Worm (Caenorhabditis elegans): ENCODE results near the gene nhr-230.

Gene nhr-230

DNA sequence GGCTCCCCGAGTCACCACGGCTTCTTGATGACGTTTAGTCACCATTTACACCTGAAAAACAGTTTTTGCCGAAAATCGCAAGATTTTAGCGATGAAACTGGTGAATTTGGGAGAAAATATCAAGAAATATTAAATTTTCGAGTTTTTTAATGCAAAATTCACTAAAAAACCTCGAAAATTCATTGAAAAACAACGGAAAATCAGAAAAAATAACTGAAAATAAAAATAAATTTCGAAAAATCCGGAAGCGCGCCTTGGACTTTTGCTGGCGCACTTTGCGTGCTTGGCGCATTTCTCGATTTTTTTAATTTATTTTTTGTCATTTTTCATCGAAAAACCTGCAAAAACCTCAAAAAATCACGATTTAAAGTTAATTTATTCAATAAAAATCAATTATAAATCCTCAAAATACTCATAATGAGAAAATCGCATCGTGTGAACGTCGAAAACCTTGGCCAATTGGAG lies 48.4 kb downstream of the nhr-230 start, which contains the start of gene emb-4:
emb-4 (minus strand) TSS at position 51 of the 465 bp plus-strand sequence.
- TF ChIP-seq ceh-20 (GFP tag; IDR thresholded peaks at IDR 0.05) = no peak
- TF ChIP-seq zfp-2 (tag; optimal IDR thresholded peaks at IDR 0.05) = no peak
- peak; percentile 72 for TF ChIP-seq dpl-1 (GFP tag; optimal IDR thresholded peaks at IDR 0.05)
- TF ChIP-seq zag-1 (tag; optimal IDR thresholded peaks at IDR 0.05) = no peak
- TF ChIP-seq jun-1 (tag; optimal IDR thresholded peaks at IDR 0.05) = no peak
- no peak for TF ChIP-seq ceh-28 (tag; optimal IDR thresholded peaks at IDR 0.05)
- no peak for TF ChIP-seq attf-4 (tag; optimal IDR thresholded peaks at IDR 0.05)
- peak; percentile 13 for TF ChIP-seq aha-1 (tag)
- TF ChIP-seq ceh-44 (GFP tag; IDR thresholded peaks at IDR 0.05) = no peak
- no peak for TF ChIP-seq cey-2 (tag; optimal IDR thresholded peaks at IDR 0.05; ENCODE audit: borderline replicate concordance, insufficient read depth)
- no peak for TF ChIP-seq D1046.2 (GFP tag; IDR thresholded peaks at IDR 0.05)
- TF ChIP-seq nhr-10 (tag; optimal IDR thresholded peaks at IDR 0.05) = no peak
- no peak for TF ChIP-seq vab-7 (GFP tag; IDR thresholded peaks at IDR 0.05)
- TF ChIP-seq Y5F2A.4 (GFP tag; optimal IDR thresholded peaks at IDR 0.05) = no peak
- TF ChIP-seq saeg-2 (GFP tag; IDR thresholded peaks at IDR 0.05) = no peak
- TF ChIP-seq lin-13 (GFP tag; optimal IDR thresholded peaks at IDR 0.05) = no peak
- no peak for TF ChIP-seq nhr-48 (tag; optimal IDR thresholded peaks at IDR 0.05)
- TF ChIP-seq snpc-1.2 (GFP tag; IDR thresholded peaks at IDR 0.05) = no peak
- peak; percentile 71 for TF ChIP-seq mes-2 (tag; optimal IDR thresholded peaks at IDR 0.05; ENCODE audit: poor library complexity, severe bottlenecking)
- no peak for TF ChIP-seq nhr-28 (tag; optimal IDR thresholded peaks at IDR 0.05)
- TF ChIP-seq Y75B8A.6 (GFP tag; IDR thresholded peaks at IDR 0.05) = no peak
- TF ChIP-seq F37D6.2 (tag; optimal IDR thresholded peaks at IDR 0.05) = no peak
- TF ChIP-seq mdl-1 (tag; optimal IDR thresholded peaks at IDR 0.05) = no peak
- TF ChIP-seq lir-3 (tag; optimal IDR thresholded peaks at IDR 0.05) = no peak
- no peak for TF ChIP-seq ces-1 (GFP tag; optimal IDR thresholded peaks at IDR 0.05)
- no peak for TF ChIP-seq arid-1 (GFP tag; conservative IDR thresholded peaks at IDR 0.05)
- peak in 1 of 2 experiments; percentile 65 for TF ChIP-seq lsy-2 (tag; optimal IDR thresholded peaks at IDR 0.05)
- no peak for TF ChIP-seq F44E2.7 (GFP tag; IDR thresholded peaks at IDR 0.05)
- TF ChIP-seq nhr-76 (tag; optimal IDR thresholded peaks at IDR 0.05) = no peak
- no peak for TF ChIP-seq F10B5.3 (tag; optimal IDR thresholded peaks at IDR 0.05)
- TF ChIP-seq pha-4 (GFP tag; IDR thresholded peaks at IDR 0.05) = no peak
- TF ChIP-seq pha-4 (tag; optimal IDR thresholded peaks at IDR 0.05) = no peak
- peak; percentile 11 for TF ChIP-seq hlh-30 (tag; optimal IDR thresholded peaks at IDR 0.05; ENCODE audit: insufficient read depth)
- TF ChIP-seq lin-39 (tag; optimal IDR thresholded peaks at IDR 0.05) = no peak
- no peak for TF ChIP-seq pqm-1 (tag; optimal IDR thresholded peaks at IDR 0.05)
- TF ChIP-seq rbr-2 (tag; optimal IDR thresholded peaks at IDR 0.05) = peak; percentile 22
- no peak for TF ChIP-seq spr-1 (tag; optimal IDR thresholded peaks at IDR 0.05)
- TF ChIP-seq set-16 (GFP tag; IDR thresholded peaks at IDR 0.05) = no peak
- no peak for TF ChIP-seq tra-1 (GFP tag; IDR thresholded peaks at IDR 0.05)
- TF ChIP-seq nhr-102 (tag; optimal IDR thresholded peaks at IDR 0.05) = peak; percentile 1
- no peak for TF ChIP-seq lin-29 (GFP tag; IDR thresholded peaks at IDR 0.05)
- TF ChIP-seq fos-1 (tag; optimal IDR thresholded peaks at IDR 0.05) = no peak
- TF ChIP-seq dve-1 (tag; optimal IDR thresholded peaks at IDR 0.05; ENCODE audit: insufficient read depth) = peak; percentile 37
- TF ChIP-seq mdt-29 (GFP tag; IDR thresholded peaks at IDR 0.05) = no peak
- peak; percentile 47 for TF ChIP-seq ama-1 (optimal IDR thresholded peaks at IDR 0.05)
- no peak for TF ChIP-seq daf-16 (GFP tag; optimal IDR thresholded peaks at IDR 0.05)
- no peak for TF ChIP-seq daf-16 (tag; optimal IDR thresholded peaks at IDR 0.05)
- no peak for TF ChIP-seq php-3 (GFP tag; IDR thresholded peaks at IDR 0.05)
- no peak for TF ChIP-seq R02D3.7 (tag; optimal IDR thresholded peaks at IDR 0.05)
- TF ChIP-seq lin-38 (GFP tag; IDR thresholded peaks at IDR 0.05) = peak; percentile 64
- TF ChIP-seq duxl-1 (tag; optimal IDR thresholded peaks at IDR 0.05; ENCODE audit: poor library complexity) = no peak
- TF ChIP-seq nhr-237 (tag; optimal IDR thresholded peaks at IDR 0.05) = no peak
- TF ChIP-seq zip-2 (tag; optimal IDR thresholded peaks at IDR 0.05) = no peak

All from whole organism, L4 larva.